Worm (Caenorhabditis elegans): Measurements from ENCODE around the gene F55C12.6.
A peak's percentile ranks its signal among the peaks of the same experiment; 100 is the strongest.

F55C12.6 gene

ce11 chrII:5901407-5902026, 25.6 kb upstream of the F55C12.6 start:
- no peak for TF ChIP-seq elt-2 (tag; optimal IDR thresholded peaks at IDR 0.05)
- TF ChIP-seq F13H6.1 (tag; optimal IDR thresholded peaks at IDR 0.05) = peak; percentile 9
- TF ChIP-seq odd-2 (tag; optimal IDR thresholded peaks at IDR 0.05) = no peak
- TF ChIP-seq sdc-2 (tag; optimal IDR thresholded peaks at IDR 0.05) = no peak
- TF ChIP-seq rnt-1 (tag; optimal IDR thresholded peaks at IDR 0.05) = no peak
- TF ChIP-seq dmd-4 (tag; optimal IDR thresholded peaks at IDR 0.05; ENCODE audit: borderline replicate concordance) = no peak
- no peak for TF ChIP-seq unc-55 (GFP tag; optimal IDR thresholded peaks at IDR 0.05)
- TF ChIP-seq lin-11 (tag; optimal IDR thresholded peaks at IDR 0.05) = no peak
- no peak for TF ChIP-seq ceh-22 (tag; optimal IDR thresholded peaks at IDR 0.05)
- peak; percentile 12 for TF ChIP-seq tbx-2 (tag; optimal IDR thresholded peaks at IDR 0.05)
- no peak for TF ChIP-seq ceh-31 (tag; optimal IDR thresholded peaks at IDR 0.05)
- no peak for TF ChIP-seq ceh-24 (tag; optimal IDR thresholded peaks at IDR 0.05)
- no peak for TF ChIP-seq nhr-232 (tag; optimal IDR thresholded peaks at IDR 0.05)
- no peak for TF ChIP-seq ceh-2 (tag; optimal IDR thresholded peaks at IDR 0.05)
- no peak for TF ChIP-seq ceh-48 (tag; optimal IDR thresholded peaks at IDR 0.05)
- TF ChIP-seq tbx-7 (tag; optimal IDR thresholded peaks at IDR 0.05) = no peak
- no peak for TF ChIP-seq unc-3 (GFP tag; conservative IDR thresholded peaks at IDR 0.05)
- no peak for TF ChIP-seq unc-3 (tag; optimal IDR thresholded peaks at IDR 0.05)
- no peak for TF ChIP-seq hlh-15 (tag; optimal IDR thresholded peaks at IDR 0.05)
- no peak for TF ChIP-seq madf-2 (tag; optimal IDR thresholded peaks at IDR 0.05)
- no peak for TF ChIP-seq ahr-1 (tag; optimal IDR thresholded peaks at IDR 0.05)
- TF ChIP-seq K09A11.1 (tag; optimal IDR thresholded peaks at IDR 0.05; ENCODE audit: insufficient read depth) = no peak
- TF ChIP-seq ets-4 (tag; optimal IDR thresholded peaks at IDR 0.05) = no peak
- TF ChIP-seq ceh-19 (GFP tag; optimal IDR thresholded peaks at IDR 0.05) = peak; percentile 7
- TF ChIP-seq C08G9.2 (tag; optimal IDR thresholded peaks at IDR 0.05) = peak; percentile 14
- no peak for TF ChIP-seq K02D7.2 (tag; optimal IDR thresholded peaks at IDR 0.05)
- no peak for TF ChIP-seq C38D4.7 (GFP tag; optimal IDR thresholded peaks at IDR 0.05)
- no peak for TF ChIP-seq pag-3 (tag; optimal IDR thresholded peaks at IDR 0.05; ENCODE audit: borderline replicate concordance)
- TF ChIP-seq syd-9 (tag; optimal IDR thresholded peaks at IDR 0.05) = peak; percentile 64
- no peak for TF ChIP-seq ceh-30 (tag; optimal IDR thresholded peaks at IDR 0.05)
- peak; percentile 24 for TF ChIP-seq unc-42 (tag; optimal IDR thresholded peaks at IDR 0.05)
- no peak for TF ChIP-seq ama-1 (optimal IDR thresholded peaks at IDR 0.05)
- no peak for TF ChIP-seq pha-4 (tag; optimal IDR thresholded peaks at IDR 0.05)
- no peak for TF ChIP-seq zip-5 (tag; optimal IDR thresholded peaks at IDR 0.05)
- TF ChIP-seq mec-3 (tag; optimal IDR thresholded peaks at IDR 0.05; ENCODE audit: borderline replicate concordance) = peak; percentile 23
- no peak for TF ChIP-seq ceh-34 (tag; optimal IDR thresholded peaks at IDR 0.05)
- no peak for TF ChIP-seq ttx-3 (tag; optimal IDR thresholded peaks at IDR 0.05)

DNA sequence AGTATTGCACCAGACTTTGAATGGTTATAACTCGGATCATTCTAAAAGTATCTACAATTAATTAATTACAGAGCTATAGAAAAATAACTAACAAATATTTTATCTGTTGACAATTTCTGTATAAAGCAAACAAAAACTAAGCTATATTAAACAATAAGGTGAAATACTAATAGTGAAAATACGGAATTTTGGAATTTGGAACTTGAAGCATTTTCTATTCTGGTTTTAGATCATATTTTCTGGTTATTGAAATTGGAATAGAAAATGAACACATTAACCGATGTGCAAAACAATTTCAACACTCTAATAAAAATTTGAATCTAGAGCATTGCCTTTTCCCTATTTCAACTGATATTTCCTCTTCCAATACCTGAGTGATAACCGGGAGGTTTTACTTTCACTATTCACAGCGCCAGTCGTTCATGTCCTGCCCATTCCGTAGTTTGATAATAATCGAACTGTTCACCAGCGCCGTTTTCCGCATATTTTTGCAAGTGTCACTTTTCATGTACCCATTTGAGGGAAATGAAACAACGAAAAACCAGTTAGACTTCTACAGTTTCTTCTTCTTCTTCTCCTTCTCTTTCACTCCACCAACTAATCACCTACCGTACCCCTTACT, 24.0 kb upstream of the F55C12.6 start:
- TF ChIP-seq nfya-1 (tag; optimal IDR thresholded peaks at IDR 0.05) (no peak), ceh-45 (GFP tag; IDR thresholded peaks at IDR 0.05) (no peak), fkh-6 (tag; optimal IDR thresholded peaks at IDR 0.05) (no peak), gmeb-2 (tag; optimal IDR thresholded peaks at IDR 0.05) (no peak), ceh-14 (tag; optimal IDR thresholded peaks at IDR 0.05) (no peak), ceh-18 (tag; optimal IDR thresholded peaks at IDR 0.05) (no peak), pag-3 (tag; optimal IDR thresholded peaks at IDR 0.05; ENCODE audit: borderline replicate concordance) (no peak), syd-9 (tag; optimal IDR thresholded peaks at IDR 0.05) (no peak), pros-1 (tag; optimal IDR thresholded peaks at IDR 0.05) (no peak), madf-2 (tag; optimal IDR thresholded peaks at IDR 0.05) (no peak), pat-9 (tag; optimal IDR thresholded peaks at IDR 0.05) (no peak), pax-1 (tag; optimal IDR thresholded peaks at IDR 0.05) (no peak), elt-4 (tag; optimal IDR thresholded peaks at IDR 0.05) (no peak), ceh-34 (tag; optimal IDR thresholded peaks at IDR 0.05) (no peak), ztf-16 (tag; optimal IDR thresholded peaks at IDR 0.05) (no peak), eyg-1 (tag; optimal IDR thresholded peaks at IDR 0.05) (no peak), ceh-9 (tag; optimal IDR thresholded peaks at IDR 0.05) (no peak), ceh-30 (tag; optimal IDR thresholded peaks at IDR 0.05) (no peak), hlh-6 (tag; optimal IDR thresholded peaks at IDR 0.05) (no peak), hlh-13 (GFP tag; optimal IDR thresholded peaks at IDR 0.05) (no peak)

Measured in whole organism, late embryonic.